Fruit fly (Drosophila melanogaster) whole organism, wandering third instar larva: ENCODE results near the gene CG17929.
A peak's percentile ranks its signal among the peaks of the same experiment; 100 is the strongest.

Experiments used
- Abd-B ChIP-seq: fragments of >200 bp; optimal IDR thresholded peaks from 2 replicates; lab custom pipeline; 2017; ENCODE audit warnings: missing biosample characterization, missing genetic modification characterization
- CG32264 ChIP-seq: fragments of 200-800 bp; sonication (Bioruptor generic); optimal IDR thresholded peaks from 2 replicates; lab custom pipeline; 2016; ENCODE audit warnings: missing biosample characterization, missing genetic modification characterization
- CG9705 ChIP-seq: fragments of 200-800 bp; sonication (Bioruptor generic); optimal IDR thresholded peaks from 2 replicates; lab custom pipeline; 2018; ENCODE audit warnings: missing biosample characterization, mild to moderate bottlenecking, missing genetic modification characterization
- CrebA ChIP-seq: fragments of 200-800 bp; sonication (Bioruptor generic); optimal IDR thresholded peaks from 2 replicates; lab custom pipeline; 2016; ENCODE audit warnings: missing biosample characterization, mild to moderate bottlenecking, missing genetic modification characterization, borderline replicate concordance
- Dfd ChIP-seq: fragments of >200 bp; optimal IDR thresholded peaks from 2 replicates; lab custom pipeline; 2017; ENCODE audit warnings: missing biosample characterization, missing genetic modification characterization
- Dif ChIP-seq: fragments of 200-275, 200-300 bp; sonication (Bioruptor generic); optimal IDR thresholded peaks from 2 replicates; lab custom pipeline; 2018; ENCODE audit warnings: missing biosample characterization, missing genetic modification characterization; ENCODE audit not compliant: partially characterized antibody
- GATAd ChIP-seq: sonication (Bioruptor generic); optimal IDR thresholded peaks from 2 replicates; lab custom pipeline; 2016; ENCODE audit warnings: missing biosample characterization, missing genetic modification characterization
- HLH106 ChIP-seq: fragments of 200-800 bp; optimal IDR thresholded peaks from 3 replicates; lab custom pipeline; 2019; ENCODE audit warnings: missing biosample characterization, mild to moderate bottlenecking, missing genetic modification characterization, moderate library complexity
- Hnf4 ChIP-seq: fragments of 200-800 bp; sonication (Bioruptor generic); optimal IDR thresholded peaks from 2 replicates; lab custom pipeline; 2016; ENCODE audit warnings: missing biosample characterization, mild to moderate bottlenecking, missing genetic modification characterization
- Hr78 ChIP-seq: fragments of >200 bp; optimal IDR thresholded peaks from 2 replicates; lab custom pipeline; 2017; ENCODE audit warnings: missing biosample characterization, missing genetic modification characterization
- Hr83 ChIP-seq: fragments of 200-300 bp; sonication (Bioruptor generic); optimal IDR thresholded peaks from 2 replicates; lab custom pipeline; 2016; ENCODE audit warnings: missing biosample characterization, mild to moderate bottlenecking, missing genetic modification characterization, moderate library complexity; ENCODE audit not compliant: poor library complexity, severe bottlenecking
- Jra ChIP-seq: sonication (Bioruptor generic); optimal IDR thresholded peaks from 2 replicates; lab custom pipeline; 2016; ENCODE audit warnings: missing biosample characterization, missing genetic modification characterization
- Mio ChIP-seq: sonication (Bioruptor generic); optimal IDR thresholded peaks from 2 replicates; lab custom pipeline; 2016; ENCODE audit warnings: missing biosample characterization, missing genetic modification characterization
- Myc ChIP-seq: fragments of >200 bp; optimal IDR thresholded peaks from 2 replicates; lab custom pipeline; 2017
- N ChIP-seq: fragments of >200 bp; optimal IDR thresholded peaks from 2 replicates; lab custom pipeline; 2018; ENCODE audit warnings: missing biosample characterization, missing external identifiers, missing genetic modification characterization
- OdsH ChIP-seq: fragments of 200-800 bp; sonication (Bioruptor generic); optimal IDR thresholded peaks from 2 replicates; lab custom pipeline; 2016; ENCODE audit warnings: missing biosample characterization, mild to moderate bottlenecking, missing genetic modification characterization
- Rel ChIP-seq, 2 experiments: fragments of 200-800 bp; sonication (Bioruptor generic) in 1 of 2; optimal IDR thresholded peaks; 2 replicates in 1 of 2; 3 replicates in 1 of 2; lab custom pipeline; 2016 to 2019; ENCODE audit warnings: mild to moderate bottlenecking in 2 of 2, missing biosample characterization in 2 of 2, missing genetic modification characterization in 2 of 2, moderate library complexity in 1 of 2
- Sp1 ChIP-seq: fragments of 200-800 bp; sonication (Bioruptor generic); optimal IDR thresholded peaks from 3 replicates; lab custom pipeline; 2019; ENCODE audit warnings: missing biosample characterization, mild to moderate bottlenecking, missing genetic modification characterization, moderate library complexity
- Vsx2 ChIP-seq: fragments of 200-300, 225-300 bp; sonication (Bioruptor generic); optimal IDR thresholded peaks from 2 replicates; lab custom pipeline; 2018; ENCODE audit warnings: missing biosample characterization, missing genetic modification characterization; ENCODE audit not compliant: partially characterized antibody
- br ChIP-seq: fragments of 200-800 bp; sonication (Bioruptor generic); optimal IDR thresholded peaks from 2 replicates; lab custom pipeline; 2016; ENCODE audit warnings: missing biosample characterization, missing genetic modification characterization
- brk ChIP-seq: fragments of 200-800 bp; sonication (Bioruptor generic); optimal IDR thresholded peaks from 2 replicates; lab custom pipeline; 2016; ENCODE audit warnings: missing biosample characterization, mild to moderate bottlenecking, missing genetic modification characterization
- dl ChIP-seq, 2 experiments: fragments of 175-275, 200-275 bp in 1 of 2; fragments of 200-275 bp in 1 of 2; sonication (Bioruptor generic); optimal IDR thresholded peaks; lab custom pipeline; 2018; ENCODE audit warnings: mild to moderate bottlenecking in 2 of 2, missing biosample characterization in 2 of 2, missing genetic modification characterization in 2 of 2, moderate library complexity in 2 of 2; ENCODE audit not compliant: partially characterized antibody in 2 of 2, insufficient read depth in 1 of 2
- dmrt93B ChIP-seq: fragments of 200-800 bp; sonication (Bioruptor generic); optimal IDR thresholded peaks from 2 replicates; lab custom pipeline; 2018; ENCODE audit warnings: missing biosample characterization, mild to moderate bottlenecking, missing genetic modification characterization
- dsf ChIP-seq: sonication (Bioruptor generic); optimal IDR thresholded peaks from 2 replicates; lab custom pipeline; 2016; ENCODE audit warnings: missing biosample characterization, missing genetic modification characterization, borderline replicate concordance
- ey ChIP-seq: fragments of 200-800 bp; sonication (Bioruptor generic); optimal IDR thresholded peaks from 2 replicates; lab custom pipeline; 2016; ENCODE audit warnings: missing biosample characterization, missing genetic modification characterization
- fru ChIP-seq: fragments of 200-800 bp; sonication (Bioruptor generic); optimal IDR thresholded peaks from 3 replicates; lab custom pipeline; 2016; ENCODE audit warnings: missing biosample characterization, mild to moderate bottlenecking, missing genetic modification characterization
- h ChIP-seq: fragments of 200-800 bp; sonication (Bioruptor generic); optimal IDR thresholded peaks from 3 replicates; lab custom pipeline; 2016; ENCODE audit warnings: missing biosample characterization, mild to moderate bottlenecking, missing genetic modification characterization
- jim ChIP-seq: fragments of 175-275, 200-325 bp; sonication (Bioruptor generic); optimal IDR thresholded peaks from 2 replicates; lab custom pipeline; 2016; ENCODE audit warnings: missing biosample characterization, mild to moderate bottlenecking, missing genetic modification characterization
- pan ChIP-seq: fragments of >200 bp; optimal IDR thresholded peaks from 2 replicates; lab custom pipeline; 2017
- psq ChIP-seq: fragments of 200-800 bp; sonication (Bioruptor generic); optimal IDR thresholded peaks from 3 replicates; lab custom pipeline; 2017; ENCODE audit warnings: missing biosample characterization, mild to moderate bottlenecking, missing genetic modification characterization, moderate library complexity
- rgr ChIP-seq: fragments of 200-800 bp; sonication (Bioruptor generic); optimal IDR thresholded peaks from 3 replicates; lab custom pipeline; 2016; ENCODE audit warnings: missing biosample characterization, mild to moderate bottlenecking, missing genetic modification characterization
- sage ChIP-seq: fragments of 200-800 bp; sonication (Bioruptor generic); optimal IDR thresholded peaks from 2 replicates; lab custom pipeline; 2016; ENCODE audit warnings: missing biosample characterization, mild to moderate bottlenecking, missing genetic modification characterization
- tai ChIP-seq: sonication (Bioruptor generic); optimal IDR thresholded peaks from 2 replicates; lab custom pipeline; 2016; ENCODE audit warnings: missing biosample characterization, missing genetic modification characterization
- usp ChIP-seq: fragments of >200 bp; optimal IDR thresholded peaks from 2 replicates; lab custom pipeline; 2017; ENCODE audit warnings: missing biosample characterization, missing genetic modification characterization
- woc ChIP-seq: sonication (Bioruptor generic); optimal IDR thresholded peaks from 2 replicates; lab custom pipeline; 2016; ENCODE audit warnings: missing biosample characterization, mild to moderate bottlenecking, missing genetic modification characterization

CG17929 gene

dm6 chr3R:16295513-16296123 is 29.7 kb upstream of the CG17929 start:
- TF ChIP-seq Hr83 (GFP tag; lab: Kevin White, UChicago) (no peak), dmrt93B (no peak), woc (GFP tag; lab: Kevin White, UChicago) (no peak)
- TF ChIP-seq, all 38 proteins: peak for 0

- TF ChIP-seq psq (GFP tag; lab: Kevin White, UChicago) (peak; percentile 8), Rel (GFP tag; optimal IDR thresholded peaks at IDR 0.05; lab: Kevin White, UChicago) (no peak), Rel (tag; optimal IDR thresholded peaks at IDR 0.05; lab: Kevin White, UChicago) (peak; percentile 40), Vsx2 (GFP tag; lab: Kevin White, UChicago) (no peak), Hnf4 (GFP tag; lab: Kevin White, UChicago) (no peak), Sp1 (GFP tag; lab: Kevin White, UChicago) (no peak), Dif (peak; percentile 89), woc (GFP tag; lab: Kevin White, UChicago) (no peak), Abd-B (GFP tag; lab: Kevin White, UChicago) (no peak), dl (GFP tag; optimal IDR thresholded peaks at IDR 0.05; lab: Kevin White, UChicago; ENCODE audit: insufficient read depth in 1 of 2, partially characterized antibody in 2 of 2) (peak; percentile 71 to 86), Myc (lab: Kevin White, UChicago) (no peak), usp (GFP tag; lab: Kevin White, UChicago) (no peak), rgr (GFP tag; lab: Kevin White, UChicago) (no peak), Hr83 (GFP tag; lab: Kevin White, UChicago) (no peak), OdsH (GFP tag; lab: Kevin White, UChicago) (peak; percentile 18), sage (GFP tag; lab: Kevin White, UChicago) (peak; percentile 25), dmrt93B (no peak)
These were observed 19.9 kb upstream of the CG17929 start, which contains the start of gene Zip89B for dm6 chr3R:16305185-16305989. Zip89B (plus strand) TSS chr3R:16305758.

dm6 chr3R:16308057-16308456 is 17.2 kb upstream of the CG17929 start:
- TF ChIP-seq dsf (GFP tag; lab: Kevin White, UChicago) (no peak), jim (GFP tag; lab: Kevin White, UChicago) (no peak), CG9705 (GFP tag; lab: Kevin White, UChicago) (no peak), Hr78 (GFP tag; lab: Kevin White, UChicago) (no peak), Rel (GFP tag; optimal IDR thresholded peaks at IDR 0.05; lab: Kevin White, UChicago) (no peak), Rel (tag; optimal IDR thresholded peaks at IDR 0.05; lab: Kevin White, UChicago) (no peak), N (GFP tag; lab: Kevin White, UChicago) (no peak), pan (no peak), br (no peak), ey (GFP tag; lab: Kevin White, UChicago) (no peak), Sp1 (GFP tag; lab: Kevin White, UChicago) (no peak), Abd-B (GFP tag; lab: Kevin White, UChicago) (no peak), brk (GFP tag; lab: Kevin White, UChicago) (no peak), tai (GFP tag; lab: Kevin White, UChicago) (no peak), HLH106 (no peak), Mio (no peak)
- TF ChIP-seq, all 38 proteins: peak for 0

dm6 chr3R:16309302-16310080 is 15.8 kb upstream of the CG17929 start:
- no peak for TF ChIP-seq Myc (lab: Kevin White, UChicago)
- TF ChIP-seq CrebA (GFP tag; lab: Kevin White, UChicago) = no peak
- TF ChIP-seq br = no peak
- no peak for TF ChIP-seq dmrt93B
- TF ChIP-seq pan = no peak
- no peak for TF ChIP-seq Dif
- peak; percentile 11 for TF ChIP-seq h (GFP tag; lab: Kevin White, UChicago)
- no peak for TF ChIP-seq Rel (GFP tag; optimal IDR thresholded peaks at IDR 0.05; lab: Kevin White, UChicago)
- TF ChIP-seq Rel (tag; optimal IDR thresholded peaks at IDR 0.05; lab: Kevin White, UChicago) = peak; percentile 71
- no peak for TF ChIP-seq brk (GFP tag; lab: Kevin White, UChicago)
- no peak for TF ChIP-seq Abd-B (GFP tag; lab: Kevin White, UChicago)
- no peak for TF ChIP-seq Jra (GFP tag; lab: Kevin White, UChicago)
- TF ChIP-seq Hnf4 (GFP tag; lab: Kevin White, UChicago) = peak; percentile 3
- no peak for TF ChIP-seq CG32264 (GFP tag; lab: Kevin White, UChicago)
- peak; percentile 42 for TF ChIP-seq fru (GFP tag; lab: Kevin White, UChicago)
- TF ChIP-seq rgr (GFP tag; lab: Kevin White, UChicago) = no peak
- no peak for TF ChIP-seq jim (GFP tag; lab: Kevin White, UChicago)
- TF ChIP-seq sage (GFP tag; lab: Kevin White, UChicago) = no peak
- no peak for TF ChIP-seq woc (GFP tag; lab: Kevin White, UChicago)
- no peak for TF ChIP-seq psq (GFP tag; lab: Kevin White, UChicago)
- TF ChIP-seq Dfd (GFP tag; lab: Kevin White, UChicago) = no peak
- TF ChIP-seq Hr83 (GFP tag; lab: Kevin White, UChicago) = no peak
- peak; percentile 8 for TF ChIP-seq ey (GFP tag; lab: Kevin White, UChicago)
- TF ChIP-seq GATAd (GFP tag; lab: Kevin White, UChicago) = no peak
- peak; percentile 18 for TF ChIP-seq HLH106
- no peak for TF ChIP-seq tai (GFP tag; lab: Kevin White, UChicago)
- no peak for TF ChIP-seq Sp1 (GFP tag; lab: Kevin White, UChicago)
- TF ChIP-seq N (GFP tag; lab: Kevin White, UChicago) = no peak
